Worm (Caenorhabditis elegans): Measurements from ENCODE around the gene T28A11.16.

DNA sequence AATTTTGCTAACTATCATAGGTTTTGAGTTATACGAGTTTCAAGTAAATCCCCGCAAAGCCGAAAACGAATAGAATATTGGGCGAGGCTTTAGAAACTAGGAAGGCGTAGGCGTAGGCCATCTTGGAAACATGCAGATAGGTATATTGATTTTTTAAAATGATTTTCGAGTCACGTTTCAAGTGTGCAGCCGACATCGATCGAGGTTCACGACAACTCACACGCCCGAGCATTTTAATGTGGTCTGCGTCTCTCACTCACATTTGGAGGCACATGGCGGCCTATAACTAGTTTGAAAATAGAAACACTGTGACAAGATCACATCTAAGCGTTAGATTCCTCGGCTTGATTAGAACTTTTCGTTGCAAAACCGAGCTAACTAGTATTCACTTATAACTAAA lies 31.6 kb downstream of the T28A11.16 start, which contains the start of gene K08D9.2:
- TF ChIP-seq aha-1 (tag): no peak
- no peak for TF ChIP-seq ztf-11 (tag; optimal IDR thresholded peaks at IDR 0.05)
- TF ChIP-seq fkh-10 (GFP tag; optimal IDR thresholded peaks at IDR 0.05): no peak
- no peak for TF ChIP-seq nhr-237 (tag; optimal IDR thresholded peaks at IDR 0.05)
- no peak for TF ChIP-seq snpc-1.2 (GFP tag; IDR thresholded peaks at IDR 0.05)
- TF ChIP-seq dpl-1 (GFP tag; optimal IDR thresholded peaks at IDR 0.05): no peak
- no peak for TF ChIP-seq ces-1 (GFP tag; optimal IDR thresholded peaks at IDR 0.05)
